Fruit fly (Drosophila melanogaster): ENCODE measurements around the gene tos.
A peak's percentile ranks its signal among the peaks of the same experiment; 100 is the strongest.

tos gene

dm6 chr2L:18702721-18703488, 21.0 kb upstream of the tos start, which contains the start of the genes CG10376 and CG10343 (continued):
- TF ChIP-seq zfh1 (GFP tag; IDR thresholded peaks at IDR 0.05) (peak; percentile 76), CG9727 (GFP tag; optimal IDR thresholded peaks at IDR 0.05) (peak; percentile 89), ems (GFP tag; optimal IDR thresholded peaks at IDR 0.05) (peak; percentile 5), tup (GFP tag; optimal IDR thresholded peaks at IDR 0.05) (peak; percentile 25), CG4282 (GFP tag; optimal IDR thresholded peaks at IDR 0.05) (no peak), trem (tag; optimal IDR thresholded peaks at IDR 0.05) (peak; percentile 93), gfzf (GFP tag; optimal IDR thresholded peaks at IDR 0.05) (peak; percentile 40), Deaf1 (tag; optimal IDR thresholded peaks at IDR 0.05) (peak; percentile 65), Abd-B (GFP tag; optimal IDR thresholded peaks at IDR 0.05) (peak; percentile 98), her (GFP tag; optimal IDR thresholded peaks at IDR 0.05) (no peak), nerfin-1 (tag; optimal IDR thresholded peaks at IDR 0.05) (peak; percentile 99), CHES-1-like (GFP tag; optimal IDR thresholded peaks at IDR 0.05) (peak; percentile 49), Blimp-1 (GFP tag; optimal IDR thresholded peaks at IDR 0.05) (peak; percentile 81), Jarid2 (GFP tag; optimal IDR thresholded peaks at IDR 0.05) (peak; percentile 29), unc-4 (GFP tag; IDR thresholded peaks at IDR 0.05; ENCODE audit: partially characterized antibody) (peak; percentile 40; the same call in 1 of the 2 replicates), MTF-1 (GFP tag; optimal IDR thresholded peaks at IDR 0.05; ENCODE audit: borderline replicate concordance) (no peak), CG6689 (GFP tag; IDR thresholded peaks at IDR 0.05) (peak; percentile 89), CG4424 (GFP tag; optimal IDR thresholded peaks at IDR 0.05) (peak; percentile 86), insv (GFP tag; optimal IDR thresholded peaks at IDR 0.05) (peak in 1 of 2 experiments; percentile 60), twi (tag; optimal IDR thresholded peaks at IDR 0.05) (peak; percentile 90), CG8281 (tag; optimal IDR thresholded peaks at IDR 0.05) (peak; percentile 70), Tbp (GFP tag; optimal IDR thresholded peaks at IDR 0.05) (no peak), CG34376 (GFP tag; optimal IDR thresholded peaks at IDR 0.05) (peak; percentile 53), ase (GFP tag; IDR thresholded peaks at IDR 0.05) (peak; percentile 62; the same call in 1 of the 3 replicates), CG1832 (GFP tag; optimal IDR thresholded peaks at IDR 0.05) (no peak), hb (GFP tag; IDR thresholded peaks at IDR 0.05; ENCODE audit: partially characterized antibody) (no peak), CG1602 (GFP tag; optimal IDR thresholded peaks at IDR 0.05) (peak; percentile 91), CG10209 (GFP tag; optimal IDR thresholded peaks at IDR 0.05) (peak; percentile 91), wek (GFP tag; optimal IDR thresholded peaks at IDR 0.05) (peak; percentile 35), CG6765 (GFP tag; optimal IDR thresholded peaks at IDR 0.05) (peak; percentile 69), az2 (GFP tag; optimal IDR thresholded peaks at IDR 0.05) (peak; percentile 88), H2.0 (GFP tag; IDR thresholded peaks at IDR 0.05) (peak; percentile 77), Vsx1 (GFP tag; optimal IDR thresholded peaks at IDR 0.05) (peak; percentile 72), HLH4C (GFP tag; IDR thresholded peaks at IDR 0.05; ENCODE audit: partially characterized antibody) (peak; percentile 67; the same call in 2 of the 3 replicates), Awh (GFP tag; IDR thresholded peaks at IDR 0.05) (0 out of 2 replicates have a peak, but pooled peaks have one; percentile 22), Xrp1 (GFP tag; IDR thresholded peaks at IDR 0.05) (peak; percentile 86), pum (GFP tag; optimal IDR thresholded peaks at IDR 0.05) (peak; percentile 65), klu (GFP tag; IDR thresholded peaks at IDR 0.05) (peak; percentile 85; the same call in 1 of the 2 replicates), CG11093 (GFP tag; IDR thresholded peaks at IDR 0.05) (peak; percentile 58; the same call in 1 of the 3 replicates), BEAF-32 (GFP tag; optimal IDR thresholded peaks at IDR 0.05) (peak; percentile 49), Trl (optimal IDR thresholded peaks at IDR 0.05) (no peak), Trl (GFP tag; optimal IDR thresholded peaks at IDR 0.05) (peak; percentile 48), Hr39 (optimal IDR thresholded peaks at IDR 0.05) (no peak), CG13894 (tag; optimal IDR thresholded peaks at IDR 0.05) (peak; percentile 89), bbx (GFP tag; IDR thresholded peaks at IDR 0.05; ENCODE audit: partially characterized antibody) (peak; percentile 84), gem (tag; optimal IDR thresholded peaks at IDR 0.05) (peak; percentile 97), fu2 (GFP tag; optimal IDR thresholded peaks at IDR 0.05) (peak; percentile 30), slou (GFP tag; optimal IDR thresholded peaks at IDR 0.05) (peak; percentile 81)

Data from whole organism, embryonic.